Fruit fly (Drosophila melanogaster): ENCODE measurements around the gene CG4042.

CG4042 gene

dm6 chr3L:20809088-20809999, 38.0 kb upstream of the CG4042 start, which contains the start of the genes CG3634 and HIPP1 (continued):
- TF ChIP-seq CG17359 (tag; optimal IDR thresholded peaks at IDR 0.05): no peak
- no peak for TF ChIP-seq BtbVII (GFP tag; optimal IDR thresholded peaks at IDR 0.05)
- no peak for TF ChIP-seq onecut (GFP tag; IDR thresholded peaks at IDR 0.05)
- TF ChIP-seq gfzf (GFP tag; optimal IDR thresholded peaks at IDR 0.05): peak; percentile 83
- no peak for TF ChIP-seq ase (GFP tag; IDR thresholded peaks at IDR 0.05)
- no peak for TF ChIP-seq sqz (GFP tag; optimal IDR thresholded peaks at IDR 0.05)
- peak; percentile 59 for TF ChIP-seq hbn (GFP tag; IDR thresholded peaks at IDR 0.05; ENCODE audit: partially characterized antibody)
- no peak for TF ChIP-seq CG11398 (GFP tag; optimal IDR thresholded peaks at IDR 0.05)
- TF ChIP-seq scrt (GFP tag; optimal IDR thresholded peaks at IDR 0.05): no peak
- TF ChIP-seq slou (GFP tag; optimal IDR thresholded peaks at IDR 0.05): no peak
- TF ChIP-seq ac (GFP tag; optimal IDR thresholded peaks at IDR 0.05): no peak
- TF ChIP-seq CG5953 (GFP tag; IDR thresholded peaks at IDR 0.05): no peak
- TF ChIP-seq odd (GFP tag; optimal IDR thresholded peaks at IDR 0.05): no peak
- TF ChIP-seq CG11723 (GFP tag; optimal IDR thresholded peaks at IDR 0.05): no peak
- TF ChIP-seq Lhr (GFP tag; optimal IDR thresholded peaks at IDR 0.05): peak; percentile 51
- TF ChIP-seq CG11093 (GFP tag; IDR thresholded peaks at IDR 0.05): no peak
- no peak for TF ChIP-seq yki (optimal IDR thresholded peaks at IDR 0.05)
- no peak for TF ChIP-seq CG10321 (GFP tag; IDR thresholded peaks at IDR 0.05)
- TF ChIP-seq dpn (GFP tag; optimal IDR thresholded peaks at IDR 0.05): no peak
- no peak for TF ChIP-seq CG9817 (tag; optimal IDR thresholded peaks at IDR 0.05)
- TF ChIP-seq CG11560 (tag; IDR thresholded peaks at IDR 0.05): no peak
- TF ChIP-seq zen (tag; optimal IDR thresholded peaks at IDR 0.05): no peak
- no peak for TF ChIP-seq da (GFP tag; optimal IDR thresholded peaks at IDR 0.05)
- no peak for TF ChIP-seq Dbx (GFP tag; IDR thresholded peaks at IDR 0.05)
- no peak for TF ChIP-seq tin (GFP tag; optimal IDR thresholded peaks at IDR 0.05)
- no peak for TF ChIP-seq CG11696 (GFP tag; IDR thresholded peaks at IDR 0.05)
- no peak for TF ChIP-seq gce (GFP tag; IDR thresholded peaks at IDR 0.05)
- TF ChIP-seq pho (GFP tag; optimal IDR thresholded peaks at IDR 0.05): no peak
- TF ChIP-seq tx (GFP tag; optimal IDR thresholded peaks at IDR 0.05): no peak
- peak; percentile 45 for TF ChIP-seq Ets97D (GFP tag; optimal IDR thresholded peaks at IDR 0.05)
- no peak for TF ChIP-seq Dad (GFP tag; optimal IDR thresholded peaks at IDR 0.05)
- no peak for TF ChIP-seq Antp (GFP tag; optimal IDR thresholded peaks at IDR 0.05)
- no peak for TF ChIP-seq CG12071 (GFP tag; optimal IDR thresholded peaks at IDR 0.05)
- no peak for TF ChIP-seq tap (tag; optimal IDR thresholded peaks at IDR 0.05)
- peak; percentile 50; the same call in 1 of the 3 replicates for TF ChIP-seq Doc3 (GFP tag; IDR thresholded peaks at IDR 0.05; ENCODE audit: partially characterized antibody)
- peak; percentile 39 for TF ChIP-seq CG12104 (GFP tag; optimal IDR thresholded peaks at IDR 0.05)
- no peak for TF ChIP-seq CG3065 (GFP tag; optimal IDR thresholded peaks at IDR 0.05)
- no peak for TF ChIP-seq sc (optimal IDR thresholded peaks at IDR 0.05)
- TF ChIP-seq sc (GFP tag; optimal IDR thresholded peaks at IDR 0.05): no peak
- TF ChIP-seq CG5245 (GFP tag; optimal IDR thresholded peaks at IDR 0.05): no peak
- TF ChIP-seq MBD-R2 (GFP tag; IDR thresholded peaks at IDR 0.05): peak; percentile 94
- peak; percentile 69 for TF ChIP-seq Sin3A (optimal IDR thresholded peaks at IDR 0.05)
- TF ChIP-seq sd (tag; optimal IDR thresholded peaks at IDR 0.05): no peak
- no peak for TF ChIP-seq CG10366 (GFP tag; IDR thresholded peaks at IDR 0.05)
- peak; percentile 84 for TF ChIP-seq BEAF-32 (GFP tag; optimal IDR thresholded peaks at IDR 0.05)
- TF ChIP-seq CG34376 (GFP tag; optimal IDR thresholded peaks at IDR 0.05): no peak
- TF ChIP-seq salm (tag; optimal IDR thresholded peaks at IDR 0.05): no peak
- TF ChIP-seq fu2 (GFP tag; optimal IDR thresholded peaks at IDR 0.05): no peak
- no peak for TF ChIP-seq D19A (tag; optimal IDR thresholded peaks at IDR 0.05)
- no peak for TF ChIP-seq Fer1 (GFP tag; optimal IDR thresholded peaks at IDR 0.05)
- no peak for TF ChIP-seq B-H1 (GFP tag; IDR thresholded peaks at IDR 0.05)

All from whole organism, embryonic.